Fruit fly (Drosophila melanogaster) whole organism, pupa: ENCODE measurements around the gene CG32625.

ENCODE experiments used
- CG10348 ChIP-seq: fragments of 200-800 bp; sonication (Bioruptor generic); IDR thresholded peaks from 2 replicates; pipeline ENCODE4 v1.3.6; 2022; ENCODE audit warnings: missing biosample characterization, missing genetic modification characterization
- Pif1B ChIP-seq: fragments of 200-800 bp; sonication (Bioruptor generic); optimal IDR thresholded peaks from 3 replicates; lab custom pipeline; 2016; ENCODE audit warnings: missing biosample characterization, missing genetic modification characterization

dm6 chrX:13781739-13782502, 25.3 kb upstream of the CG32625 start, which contains the start of the genes CtsB and amrt:
- TF ChIP-seq Pif1B (GFP tag; lab: Kevin White, UChicago), result peak; percentile 25
- no peak for TF ChIP-seq CG10348 (GFP tag; lab: Robert Waterston, UW)
